Worm (Caenorhabditis elegans) whole organism, L4 larva: ENCODE data around the gene sre-43.
A peak's percentile ranks its signal among the peaks of the same experiment; 100 is the strongest.

Experiments used
- F37D6.2 ChIP-seq: sonication (generic microtip); optimal IDR thresholded peaks from 2 replicates; lab custom pipeline; 2016; ENCODE audit warnings: mild to moderate bottlenecking, missing genetic modification characterization, missing compliant biosample characterization
- T20F7.1 ChIP-seq: fragments of 200-800 bp; sonication (Bioruptor generic); optimal IDR thresholded peaks from 2 replicates; lab custom pipeline; 2018; ENCODE audit warnings: mild to moderate bottlenecking, missing genetic modification characterization, missing compliant biosample characterization
- Y105C5A.15 ChIP-seq: fragments of 200-800 bp; sonication (Bioruptor generic); IDR thresholded peaks from 2 replicates; pipeline ENCODE4 v1.3.6; 2022; ENCODE audit warnings: missing genetic modification characterization, missing compliant biosample characterization
- Y75B8A.6 ChIP-seq: fragments of 200-800 bp; sonication (Bioruptor generic); IDR thresholded peaks from 2 replicates; pipeline ENCODE4 v1.3.6; 2022; ENCODE audit warnings: missing genetic modification reagents, missing genetic modification characterization, missing compliant biosample characterization
- ZK546.5 ChIP-seq, 2 experiments: sonication (generic microtip); optimal IDR thresholded peaks; 2 replicates each; lab custom pipeline; 2017; ENCODE audit warnings: missing biosample characterization in 2 of 2, missing genetic modification characterization in 2 of 2
- arid-1 ChIP-seq: fragments of 200-800 bp; sonication (Bioruptor generic); conservative IDR thresholded peaks from 2 replicates; pipeline ENCODE4 v1.3.6; 2022; ENCODE audit warnings: missing genetic modification reagents, missing genetic modification characterization, missing compliant biosample characterization
- attf-4 ChIP-seq: sonication (generic microtip); optimal IDR thresholded peaks from 3 replicates; lab custom pipeline; 2017; ENCODE audit warnings: missing biosample characterization, missing genetic modification characterization
- ceh-28 ChIP-seq: fragments of 150-350 bp; optimal IDR thresholded peaks from 2 replicates; lab custom pipeline; 2014; ENCODE audit warnings: missing biosample characterization, missing genetic modification reagents, missing genetic modification characterization
- ces-1 ChIP-seq: fragments of 150-350 bp; sonication (generic microtip); optimal IDR thresholded peaks from 4 replicates; lab custom pipeline; 2014; ENCODE audit warnings: missing biosample characterization, missing genetic modification reagents, missing genetic modification characterization
- cey-2 ChIP-seq: sonication (generic microtip); optimal IDR thresholded peaks from 3 replicates; lab custom pipeline; 2017; ENCODE audit warnings: missing genetic modification characterization, mild to moderate bottlenecking, missing compliant biosample characterization, antibody characterized with exemption, borderline replicate concordance; ENCODE audit not compliant: insufficient read depth
- daf-16 ChIP-seq, 3 experiments: sonication (generic microtip); optimal IDR thresholded peaks; 2 replicates each; lab custom pipeline; 2016 to 2017; ENCODE audit warnings: missing genetic modification characterization in 3 of 3, missing genetic modification reagents in 3 of 3, mild to moderate bottlenecking in 2 of 3, missing compliant biosample characterization in 2 of 3, missing biosample characterization in 1 of 3, moderate library complexity in 1 of 3
- dmd-6 ChIP-seq: fragments of 200-800 bp; sonication (Bioruptor generic); IDR thresholded peaks from 2 replicates; pipeline ENCODE4 v1.3.6; 2022; ENCODE audit warnings: missing genetic modification reagents, missing genetic modification characterization, missing compliant biosample characterization
- dmd-9 ChIP-seq: fragments of 200-800 bp; sonication (Bioruptor generic); IDR thresholded peaks from 2 replicates; pipeline ENCODE4 v1.3.6; 2022; ENCODE audit warnings: missing genetic modification reagents, missing genetic modification characterization, missing compliant biosample characterization
- gei-8 ChIP-seq: fragments of 200-800 bp; sonication (Bioruptor generic); optimal IDR thresholded peaks from 2 replicates; lab custom pipeline; 2018; ENCODE audit warnings: mild to moderate bottlenecking, missing genetic modification characterization, missing compliant biosample characterization
- lim-7 ChIP-seq: fragments of 200-800 bp; sonication (Bioruptor generic); IDR thresholded peaks from 2 replicates; pipeline ENCODE4 v1.3.6; 2022; ENCODE audit warnings: missing genetic modification characterization, missing compliant biosample characterization
- lin-39 ChIP-seq: fragments of 150-350 bp; optimal IDR thresholded peaks from 2 replicates; lab custom pipeline; 2014; ENCODE audit warnings: missing biosample characterization, missing genetic modification reagents, missing genetic modification characterization
- lir-3 ChIP-seq: sonication (generic microtip); optimal IDR thresholded peaks from 2 replicates; lab custom pipeline; 2016; ENCODE audit warnings: mild to moderate bottlenecking, missing genetic modification characterization, missing compliant biosample characterization
- madf-5 ChIP-seq, 2 experiments: fragments of 200-800 bp; sonication (Bioruptor generic); IDR thresholded peaks; 2 replicates each; pipeline ENCODE4 v1.3.6; 2022; ENCODE audit warnings: missing compliant biosample characterization in 2 of 2, missing genetic modification characterization in 2 of 2
- mxl-2 ChIP-seq: fragments of 200-800 bp; sonication (Bioruptor generic); conservative IDR thresholded peaks from 2 replicates; pipeline ENCODE4 v1.3.6; 2022; ENCODE audit warnings: missing genetic modification reagents, missing genetic modification characterization, missing compliant biosample characterization
- nhr-237 ChIP-seq: sonication (generic microtip); optimal IDR thresholded peaks from 2 replicates; lab custom pipeline; 2017; ENCODE audit warnings: missing biosample characterization, missing genetic modification characterization
- nhr-28 ChIP-seq: fragments of 150-350 bp; optimal IDR thresholded peaks from 2 replicates; lab custom pipeline; 2014; ENCODE audit warnings: missing biosample characterization, missing genetic modification characterization
- nhr-76 ChIP-seq: fragments of 150-350 bp; optimal IDR thresholded peaks from 2 replicates; lab custom pipeline; 2014; ENCODE audit warnings: missing biosample characterization, missing genetic modification characterization
- nhr-77 ChIP-seq: fragments of 150-350 bp; optimal IDR thresholded peaks from 2 replicates; lab custom pipeline; 2014; ENCODE audit warnings: missing biosample characterization, missing genetic modification characterization
- pha-4 ChIP-seq, 2 experiments: fragments of 150-350 bp in 1 of 2; fragments of 200-800 bp in 1 of 2; sonication (Bioruptor generic) in 1 of 2; IDR thresholded peaks in 1 of 2; optimal IDR thresholded peaks in 1 of 2; 2 replicates each; pipeline versions ENCODE4 v1.3.6 to Lab custom; 2014 to 2022; ENCODE audit warnings: missing genetic modification characterization in 2 of 2, missing genetic modification reagents in 2 of 2, missing biosample characterization in 1 of 2, missing compliant biosample characterization in 1 of 2
- pqm-1 ChIP-seq: sonication (generic microtip); optimal IDR thresholded peaks from 2 replicates; lab custom pipeline; 2017; ENCODE audit warnings: missing biosample characterization, missing genetic modification characterization
- set-16 ChIP-seq: fragments of 200-800 bp; sonication (Bioruptor generic); IDR thresholded peaks from 2 replicates; pipeline ENCODE4 v1.3.6; 2022; ENCODE audit warnings: missing genetic modification reagents, missing genetic modification characterization, missing compliant biosample characterization
- skn-1 ChIP-seq: fragments of 150-350 bp; optimal IDR thresholded peaks from 2 replicates; lab custom pipeline; 2014; ENCODE audit warnings: missing biosample characterization, missing genetic modification characterization
- tra-1 ChIP-seq: fragments of 200-800 bp; sonication (Bioruptor generic); IDR thresholded peaks from 2 replicates; pipeline ENCODE4 v1.3.6; 2022; ENCODE audit warnings: missing genetic modification reagents, missing genetic modification characterization, missing compliant biosample characterization
- unc-62 ChIP-seq, 3 experiments: fragments of 150-350 bp in 1 of 3; sonication (generic microtip); optimal IDR thresholded peaks in 2 of 3; peaks in 1 of 3; 1 replicate in 1 of 3; 2 replicates in 2 of 3; lab custom pipeline; 2014 to 2017; ENCODE audit warnings: missing biosample characterization in 3 of 3, missing genetic modification characterization in 3 of 3, missing genetic modification reagents in 3 of 3, missing genotype in 1 of 3
- zag-1 ChIP-seq: fragments of 150-350 bp; optimal IDR thresholded peaks from 2 replicates; lab custom pipeline; 2014; ENCODE audit warnings: missing biosample characterization, missing genetic modification characterization
- zfp-3 ChIP-seq: fragments of 200-800 bp; sonication (Bioruptor generic); conservative IDR thresholded peaks from 2 replicates; pipeline ENCODE4 v1.3.6; 2022; ENCODE audit warnings: missing genetic modification reagents, missing genetic modification characterization, missing compliant biosample characterization
- zip-11 ChIP-seq: fragments of 200-800 bp; sonication (Bioruptor generic); IDR thresholded peaks from 2 replicates; pipeline ENCODE4 v1.3.6; 2022; ENCODE audit warnings: missing genetic modification characterization, missing compliant biosample characterization
- ztf-7 ChIP-seq: fragments of 150-350 bp; optimal IDR thresholded peaks from 2 replicates; lab custom pipeline; 2014; ENCODE audit warnings: missing biosample characterization, missing genetic modification characterization

sre-43 gene

ce11 chrII:13984551-13984950 lies 15.7 kb upstream of the sre-43 start, which contains the start of gene sre-47:
Gene sre-47, minus strand, starts transcription at chrII:13984651.
- peak in 1 of 2 experiments; percentile 30 for TF ChIP-seq unc-62 (GFP tag; optimal IDR thresholded peaks at IDR 0.05 in 1 of 2; lab: Kevin White, UChicago)
- no peak for TF ChIP-seq unc-62 (tag; optimal IDR thresholded peaks at IDR 0.05; lab: Kevin White, UChicago)
- TF ChIP-seq skn-1 (tag; lab: Kevin White, UChicago) = no peak

ce11 chrII:13982923-13983322 lies 14.0 kb upstream of the sre-43 start, which contains the start of the genes Y39G8B.13 and Y39G8B.10:
Gene Y39G8B.13, minus strand, starts transcription at chrII:13983047.
Gene Y39G8B.10, minus strand, starts transcription at chrII:13983115.
- TF ChIP-seq Y105C5A.15 (GFP tag; lab: Robert Waterston, UW) = no peak
- TF ChIP-seq ces-1 (GFP tag; lab: Kevin White, UChicago) = no peak
- no peak for TF ChIP-seq arid-1 (GFP tag; lab: Robert Waterston, UW)
- TF ChIP-seq nhr-76 (tag; lab: Kevin White, UChicago) = no peak
- TF ChIP-seq ZK546.5 (tag; optimal IDR thresholded peaks at IDR 0.05; lab: Kevin White, UChicago) = no peak
- no peak for TF ChIP-seq dmd-6 (GFP tag; lab: Robert Waterston, UW)
- peak; percentile 87 for TF ChIP-seq pqm-1 (tag; lab: Kevin White, UChicago)
- TF ChIP-seq ztf-7 = no peak
- TF ChIP-seq pha-4 (GFP tag; IDR thresholded peaks at IDR 0.05; lab: Robert Waterston, UW) = no peak
- no peak for TF ChIP-seq pha-4 (tag; optimal IDR thresholded peaks at IDR 0.05; lab: Kevin White, UChicago)
- no peak for TF ChIP-seq gei-8 (GFP tag; lab: Kevin White, UChicago)
- no peak for TF ChIP-seq lin-39 (tag; lab: Kevin White, UChicago)
- TF ChIP-seq nhr-28 (tag; lab: Kevin White, UChicago) = peak; percentile 26
- TF ChIP-seq nhr-77 = no peak
- TF ChIP-seq madf-5 (GFP tag; IDR thresholded peaks at IDR 0.05; lab: Robert Waterston, UW) = no peak
- TF ChIP-seq cey-2 (tag; lab: Kevin White, UChicago) = no peak
- TF ChIP-seq T20F7.1 (GFP tag; lab: Kevin White, UChicago) = no peak
- no peak for TF ChIP-seq ceh-28 (tag; lab: Kevin White, UChicago)

ce11 chrII:13982247-13982646 lies 13.4 kb upstream of the sre-43 start:
- TF ChIP-seq lir-3 (tag; lab: Kevin White, UChicago) (no peak), set-16 (GFP tag; lab: Robert Waterston, UW) (peak; percentile 92), lim-7 (GFP tag; lab: Robert Waterston, UW) (0 out of 2 replicates have a peak, but pooled peaks have one; percentile 60), zip-11 (GFP tag; lab: Robert Waterston, UW) (no peak)

ce11 chrII:13981819-13982218 lies 12.9 kb upstream of the sre-43 start:
- TF ChIP-seq zag-1 (tag; lab: Kevin White, UChicago) = no peak
- peak; percentile 19 for TF ChIP-seq pqm-1 (tag; lab: Kevin White, UChicago)
- TF ChIP-seq dmd-9 = no peak
- no peak for TF ChIP-seq daf-16 (GFP tag; optimal IDR thresholded peaks at IDR 0.05; lab: Kevin White, UChicago)
- TF ChIP-seq daf-16 (tag; optimal IDR thresholded peaks at IDR 0.05; lab: Kevin White, UChicago) = peak; percentile 9
- no peak for TF ChIP-seq lim-7 (GFP tag; lab: Robert Waterston, UW)
- TF ChIP-seq mxl-2 (GFP tag; lab: Robert Waterston, UW) = no peak
- TF ChIP-seq ces-1 (GFP tag; lab: Kevin White, UChicago) = no peak
- no peak for TF ChIP-seq attf-4 (tag; lab: Kevin White, UChicago)

ce11 chrII:13981097-13981496 lies 12.2 kb upstream of the sre-43 start, which contains the start of gene Y39G8B.9:
Gene Y39G8B.9, plus strand, starts transcription at chrII:13981365.
- TF ChIP-seq F37D6.2 (tag; lab: Kevin White, UChicago) (no peak), tra-1 (GFP tag; lab: Robert Waterston, UW) (no peak), zfp-3 (GFP tag; lab: Robert Waterston, UW) (no peak), nhr-237 (tag; lab: Kevin White, UChicago) (no peak), lin-39 (tag; lab: Kevin White, UChicago) (no peak), pqm-1 (tag; lab: Kevin White, UChicago) (peak; percentile 68), daf-16 (GFP tag; optimal IDR thresholded peaks at IDR 0.05; lab: Kevin White, UChicago) (no peak), daf-16 (tag; optimal IDR thresholded peaks at IDR 0.05; lab: Kevin White, UChicago) (peak; percentile 7), dmd-6 (GFP tag; lab: Robert Waterston, UW) (peak; percentile 41; the same call in 1 of the 2 replicates), Y75B8A.6 (GFP tag; lab: Robert Waterston, UW) (no peak), nhr-28 (tag; lab: Kevin White, UChicago) (peak; percentile 48), ztf-7 (no peak)
